Fruit fly (Drosophila melanogaster) whole organism, embryonic: ENCODE measurements around the gene CG5104.

ENCODE experiments used
- Adf1 ChIP-seq: fragments of 200-800 bp; sonication (Bioruptor generic); IDR thresholded peaks from 2 replicates; pipeline ENCODE4 v1.3.6; 2022; ENCODE audit warnings: missing biosample characterization, missing genetic modification characterization
- Atf6 ChIP-seq: fragments of 200-800 bp; sonication (Bioruptor generic); IDR thresholded peaks from 2 replicates; pipeline ENCODE4 v1.3.6; 2022; ENCODE audit warnings: missing biosample characterization, missing genetic modification characterization
- Awh ChIP-seq: fragments of 200-800 bp; sonication (Bioruptor generic); IDR thresholded peaks from 2 replicates; pipeline ENCODE4, ENCODE4 v1.3.6; 2022; ENCODE audit warnings: missing biosample characterization, missing genetic modification characterization
- Blimp-1 ChIP-seq: fragments of 200-800 bp; sonication (Bioruptor generic); optimal IDR thresholded peaks from 3 replicates; lab custom pipeline; 2018; ENCODE audit warnings: missing biosample characterization, missing genetic modification characterization, mild to moderate bottlenecking, moderate library complexity, missing genetic modification reagents
- CG11093 ChIP-seq: fragments of 200-800 bp; sonication (Bioruptor generic); IDR thresholded peaks from 3 replicates; pipeline ENCODE4 v1.3.6; 2022; ENCODE audit warnings: missing biosample characterization, missing genetic modification characterization
- CG11560 ChIP-seq: fragments of 200-800 bp; sonication (Bioruptor generic); IDR thresholded peaks from 3 replicates; pipeline ENCODE4 v1.3.6; 2022; ENCODE audit warnings: missing biosample characterization, missing genetic modification characterization
- CG12942 ChIP-seq: fragments of 200-800 bp; sonication (Bioruptor generic); optimal IDR thresholded peaks from 3 replicates; lab custom pipeline; 2016; ENCODE audit warnings: missing biosample characterization, missing genetic modification characterization
- CG14050 ChIP-seq: fragments of 200-800 bp; sonication (Bioruptor generic); IDR thresholded peaks from 3 replicates; pipeline ENCODE4 v1.3.6; 2022; ENCODE audit warnings: missing biosample characterization, missing genetic modification characterization
- CG15011 ChIP-seq: fragments of 200-800 bp; sonication (Bioruptor generic); optimal IDR thresholded peaks from 3 replicates; lab custom pipeline; 2018; ENCODE audit warnings: missing biosample characterization, mild to moderate bottlenecking, missing genetic modification characterization
- CG15479 ChIP-seq: fragments of 200-800 bp; sonication (Bioruptor generic); optimal IDR thresholded peaks from 3 replicates; lab custom pipeline; 2019; ENCODE audit warnings: missing biosample characterization, mild to moderate bottlenecking, missing genetic modification characterization, moderate library complexity
- CG1603 ChIP-seq: fragments of 200-800 bp; sonication (Bioruptor generic); optimal IDR thresholded peaks from 2 replicates; lab custom pipeline; 2019; ENCODE audit warnings: missing biosample characterization, mild to moderate bottlenecking, missing genetic modification characterization, moderate library complexity
- CG16813 ChIP-seq: fragments of 200-800 bp; sonication (Bioruptor generic); IDR thresholded peaks from 3 replicates; pipeline ENCODE4 v1.3.6; 2022; ENCODE audit warnings: missing biosample characterization, missing genetic modification characterization; ENCODE audit not compliant: partially characterized antibody
- CG17359 ChIP-seq: fragments of 200-800 bp; sonication (Bioruptor generic); optimal IDR thresholded peaks from 3 replicates; lab custom pipeline; 2018; ENCODE audit warnings: missing biosample characterization, mild to moderate bottlenecking, missing genetic modification characterization, moderate library complexity
- CG17385 ChIP-seq: fragments of 200-800 bp; sonication (Bioruptor generic); optimal IDR thresholded peaks from 3 replicates; lab custom pipeline; 2018; ENCODE audit warnings: missing biosample characterization, mild to moderate bottlenecking, missing genetic modification characterization
- CG18599 ChIP-seq: fragments of 200-800 bp; sonication (Bioruptor generic); optimal IDR thresholded peaks from 3 replicates; lab custom pipeline; 2017; ENCODE audit warnings: missing biosample characterization, missing genetic modification characterization, mild to moderate bottlenecking, moderate library complexity, missing genetic modification reagents
- CG2889 ChIP-seq: fragments of 200-800 bp; sonication (Bioruptor generic); IDR thresholded peaks from 3 replicates; pipeline ENCODE4 v1.3.6; 2022; ENCODE audit warnings: missing biosample characterization, missing genetic modification characterization
- CG5245 ChIP-seq: fragments of 200-800 bp; sonication (Bioruptor generic); optimal IDR thresholded peaks from 3 replicates; lab custom pipeline; 2016; ENCODE audit warnings: missing biosample characterization, missing genetic modification characterization
- CG6854 ChIP-seq: fragments of 200-800 bp; sonication (Bioruptor generic); optimal IDR thresholded peaks from 3 replicates; lab custom pipeline; 2017; ENCODE audit warnings: missing biosample characterization, mild to moderate bottlenecking, missing genetic modification characterization
- CG7556 ChIP-seq: fragments of 200-800 bp; sonication (Bioruptor generic); optimal IDR thresholded peaks from 2 replicates; lab custom pipeline; 2017; ENCODE audit warnings: missing biosample characterization, mild to moderate bottlenecking, missing genetic modification characterization
- CG7839 ChIP-seq: fragments of 200-800 bp; sonication (Bioruptor generic); optimal IDR thresholded peaks from 3 replicates; lab custom pipeline; 2018; ENCODE audit warnings: missing biosample characterization, mild to moderate bottlenecking, missing genetic modification characterization, moderate library complexity
- Ets97D ChIP-seq: fragments of 200-800 bp; sonication (Bioruptor generic); optimal IDR thresholded peaks from 3 replicates; lab custom pipeline; 2016; ENCODE audit warnings: missing biosample characterization, missing genetic modification characterization
- HLHmδ ChIP-seq: fragments of 200-800 bp; sonication (Bioruptor generic); optimal IDR thresholded peaks from 2 replicates; lab custom pipeline; 2018; ENCODE audit warnings: missing biosample characterization, mild to moderate bottlenecking, missing genetic modification characterization, moderate library complexity
- NK7.1 ChIP-seq: fragments of 200-800 bp; sonication (Bioruptor generic); optimal IDR thresholded peaks from 3 replicates; lab custom pipeline; 2016; ENCODE audit warnings: missing biosample characterization, missing genetic modification characterization
- Nf-YA ChIP-seq: fragments of 200-800 bp; sonication (Bioruptor generic); IDR thresholded peaks from 2 replicates; pipeline ENCODE4 v1.3.6; 2022; ENCODE audit warnings: missing biosample characterization, missing genetic modification characterization
- Nf-YC ChIP-seq: fragments of 200-800 bp; optimal IDR thresholded peaks from 3 replicates; lab custom pipeline; 2019; ENCODE audit warnings: missing biosample characterization, mild to moderate bottlenecking, missing genetic modification characterization, moderate library complexity
- Side ChIP-seq: fragments of 200-800 bp; sonication (Bioruptor generic); optimal IDR thresholded peaks from 2 replicates; lab custom pipeline; 2016; ENCODE audit warnings: missing biosample characterization, missing genetic modification characterization
- Sox100B ChIP-seq: fragments of 200-800 bp; sonication (Bioruptor generic); optimal IDR thresholded peaks from 3 replicates; lab custom pipeline; 2018; ENCODE audit warnings: missing biosample characterization, mild to moderate bottlenecking, missing genetic modification characterization
- Xrp1 ChIP-seq: fragments of 200-800 bp; sonication (Bioruptor generic); IDR thresholded peaks from 2 replicates; pipeline ENCODE4 v1.3.6; 2022; ENCODE audit warnings: missing biosample characterization, missing genetic modification characterization
- al ChIP-seq: fragments of 200-800 bp; sonication (Bioruptor generic); IDR thresholded peaks from 2 replicates; pipeline ENCODE4 v1.3.6; 2022; ENCODE audit warnings: missing biosample characterization, missing genetic modification characterization
- bbx ChIP-seq: fragments of 200-800 bp; sonication (Bioruptor generic); IDR thresholded peaks from 2 replicates; pipeline ENCODE4 v1.3.6; 2022; ENCODE audit warnings: missing biosample characterization, missing genetic modification characterization; ENCODE audit not compliant: partially characterized antibody
- cwo ChIP-seq: fragments of 200-800 bp; sonication (Bioruptor generic); optimal IDR thresholded peaks from 3 replicates; lab custom pipeline; 2017; ENCODE audit warnings: missing biosample characterization, missing genetic modification characterization, mild to moderate bottlenecking, moderate library complexity, missing genetic modification reagents
- dan ChIP-seq: fragments of 200-800 bp; sonication (Bioruptor generic); IDR thresholded peaks from 2 replicates; pipeline ENCODE4 v1.3.6; 2022; ENCODE audit warnings: missing biosample characterization, missing genetic modification characterization
- dpn ChIP-seq, 2 experiments: fragments of 200-800 bp; sonication (Bioruptor generic); optimal IDR thresholded peaks; 3 replicates each; lab custom pipeline; 2016; ENCODE audit warnings: missing biosample characterization in 2 of 2, missing genetic modification characterization in 2 of 2
- dysf ChIP-seq: fragments of 200-800 bp; sonication (Bioruptor generic); IDR thresholded peaks from 3 replicates; pipeline ENCODE4 v1.3.6; 2022; ENCODE audit warnings: missing biosample characterization, missing genetic modification characterization
- ewg ChIP-seq: fragments of 200-800 bp; sonication (Bioruptor generic); optimal IDR thresholded peaks from 3 replicates; lab custom pipeline; 2017; ENCODE audit warnings: mild to moderate bottlenecking, missing biosample characterization, missing genetic modification reagents, missing genetic modification characterization
- exex ChIP-seq: fragments of 200-800 bp; sonication (Bioruptor generic); optimal IDR thresholded peaks from 4 replicates; lab custom pipeline; 2018; ENCODE audit warnings: missing biosample characterization, mild to moderate bottlenecking, missing genetic modification characterization, moderate library complexity
- fd64A ChIP-seq: fragments of 200-800 bp; sonication (Bioruptor generic); optimal IDR thresholded peaks from 3 replicates; lab custom pipeline; 2018; ENCODE audit warnings: missing biosample characterization, mild to moderate bottlenecking, missing genetic modification characterization
- fd96Cb ChIP-seq: fragments of 200-800 bp; sonication (Bioruptor generic); optimal IDR thresholded peaks from 2 replicates; lab custom pipeline; 2018; ENCODE audit warnings: missing biosample characterization, mild to moderate bottlenecking, missing genetic modification characterization, moderate library complexity
- gem ChIP-seq: fragments of 200-800 bp; sonication (Bioruptor generic); optimal IDR thresholded peaks from 2 replicates; lab custom pipeline; 2019; ENCODE audit warnings: missing biosample characterization, mild to moderate bottlenecking, missing genetic modification characterization, moderate library complexity
- h ChIP-seq: fragments of >200 bp; optimal IDR thresholded peaks from 2 replicates; lab custom pipeline; 2017
- hkb ChIP-seq, 2 experiments: fragments of 200-800 bp in 1 of 2; fragments of >200 bp in 1 of 2; sonication (Bioruptor generic) in 1 of 2; IDR thresholded peaks in 1 of 2; optimal IDR thresholded peaks in 1 of 2; 2 replicates each; pipeline versions ENCODE4 v1.3.6 to Lab custom; 2017 to 2022; ENCODE audit warnings: missing biosample characterization in 1 of 2, missing genetic modification characterization in 1 of 2
- maf-S ChIP-seq: fragments of 200-800 bp; sonication (Bioruptor generic); optimal IDR thresholded peaks from 2 replicates; lab custom pipeline; 2016; ENCODE audit warnings: missing biosample characterization, missing genetic modification characterization
- p53 ChIP-seq: fragments of 200-800 bp; sonication (Bioruptor generic); optimal IDR thresholded peaks from 2 replicates; lab custom pipeline; 2016; ENCODE audit warnings: missing biosample characterization, missing genetic modification characterization
- pum ChIP-seq: fragments of 200-800 bp; sonication (Bioruptor generic); optimal IDR thresholded peaks from 2 replicates; lab custom pipeline; 2016; ENCODE audit warnings: missing biosample characterization, missing genetic modification characterization
- sob ChIP-seq: fragments of 200-800 bp; sonication (Bioruptor generic); IDR thresholded peaks from 2 replicates; pipeline ENCODE4 v1.3.6; 2022; ENCODE audit warnings: missing biosample characterization, missing genetic modification characterization
- ssp ChIP-seq: fragments of 200-800 bp; sonication (Bioruptor generic); IDR thresholded peaks from 2 replicates; pipeline ENCODE4 v1.3.6; 2022; ENCODE audit warnings: missing biosample characterization, missing genetic modification characterization
- unc-4 ChIP-seq: fragments of 200-800 bp; sonication (Bioruptor generic); IDR thresholded peaks from 2 replicates; pipeline ENCODE4 v1.3.6; 2022; ENCODE audit warnings: missing biosample characterization, missing genetic modification characterization; ENCODE audit not compliant: partially characterized antibody
- yki ChIP-seq: fragments of >200 bp; optimal IDR thresholded peaks from 3 replicates; lab custom pipeline; 2018
- zf30C ChIP-seq: fragments of 200-800 bp; sonication (Bioruptor generic); optimal IDR thresholded peaks from 3 replicates; lab custom pipeline; 2018; ENCODE audit warnings: missing biosample characterization, mild to moderate bottlenecking, missing genetic modification characterization

CG5104 gene

DNA sequence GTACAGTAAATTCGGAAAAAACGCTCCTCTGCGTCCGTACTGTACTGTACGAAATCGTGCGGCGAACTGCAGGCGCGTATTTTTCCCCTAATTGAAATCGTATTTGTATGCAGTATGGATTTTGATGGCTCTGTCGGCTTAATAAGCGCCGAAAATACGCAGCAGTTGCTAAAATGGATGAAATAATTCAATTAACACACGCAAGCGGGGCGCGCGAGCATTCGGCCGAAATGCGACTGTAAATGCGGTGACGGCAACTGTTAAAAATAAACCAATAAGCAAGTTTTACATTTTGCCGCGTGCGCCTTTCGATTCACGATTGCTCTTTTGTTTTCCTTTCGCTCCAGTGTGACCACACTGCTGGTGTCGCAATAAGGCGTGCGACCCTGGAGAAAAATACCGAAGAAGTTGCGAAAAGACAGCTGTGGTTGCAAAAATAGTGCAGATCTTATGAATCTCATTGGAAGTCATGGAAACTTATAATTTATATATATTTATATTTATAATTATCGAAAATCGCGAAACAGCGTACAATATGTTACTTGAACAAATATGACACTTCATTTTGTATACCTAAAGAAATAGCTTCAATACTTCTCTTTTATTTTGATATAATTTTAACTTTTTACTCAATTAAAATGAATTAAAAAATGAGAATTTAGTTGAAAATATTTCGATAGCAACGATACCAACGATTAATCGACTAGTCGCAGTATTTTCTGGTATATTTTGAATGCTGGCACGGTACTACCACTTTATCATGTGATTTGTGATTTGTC, 47.6 kb upstream of the CG5104 start, which contains the start of the genes CG32428 and CG5969 (continued):
- TF ChIP-seq gem (tag; lab: Kevin White, UChicago) (peak; percentile 80), CG16813 (GFP tag; lab: Robert Waterston, UW) (no peak), ssp (GFP tag; lab: Robert Waterston, UW) (no peak; the same call in 1 of the 2 replicates), dan (GFP tag; lab: Robert Waterston, UW) (no peak), p53 (no peak), yki (no peak), h (no peak), CG7556 (GFP tag; lab: Kevin White, UChicago) (peak; percentile 45), bbx (GFP tag; lab: Robert Waterston, UW) (no peak), HLHmδ (GFP tag; lab: Kevin White, UChicago) (peak; percentile 34), CG15011 (no peak), CG6854 (GFP tag; lab: Kevin White, UChicago) (peak; percentile 7), Blimp-1 (peak; percentile 26), Awh (GFP tag; lab: Robert Waterston, UW) (no peak), CG14050 (GFP tag; lab: Robert Waterston, UW) (peak; percentile 19; the same call in 1 of the 3 replicates), NK7.1 (GFP tag; lab: Kevin White, UChicago) (no peak), CG15479 (GFP tag; lab: Kevin White, UChicago) (peak; percentile 81), dpn (GFP tag; optimal IDR thresholded peaks at IDR 0.05; lab: Kevin White, UChicago) (peak; percentile 47 to 59), CG12942 (GFP tag; lab: Kevin White, UChicago) (peak; percentile 16), maf-S (no peak), Nf-YA (no peak), pum (GFP tag; lab: Kevin White, UChicago) (peak; percentile 12), zf30C (no peak), sob (peak; percentile 65), fd64A (GFP tag; lab: Kevin White, UChicago) (no peak), CG1603 (tag; lab: Kevin White, UChicago) (peak; percentile 38), CG2889 (GFP tag; lab: Robert Waterston, UW) (no peak; the same call in 2 of the 3 replicates), al (peak; percentile 69), CG7839 (tag; lab: Kevin White, UChicago) (peak; percentile 76), CG18599 (peak; percentile 77), exex (peak; percentile 8), Xrp1 (GFP tag; lab: Robert Waterston, UW) (peak; percentile 44; the same call in 1 of the 2 replicates), CG11560 (tag; lab: Robert Waterston, UW) (no peak), Nf-YC (peak; percentile 73), Atf6 (GFP tag; lab: Robert Waterston, UW) (peak; percentile 9; the same call in 1 of the 2 replicates), Ets97D (peak; percentile 39), CG11093 (no peak), fd96Cb (tag; lab: Kevin White, UChicago) (peak; percentile 51), ewg (peak; percentile 36), Adf1 (GFP tag; lab: Robert Waterston, UW) (no peak), dysf (peak; percentile 67), hkb (optimal IDR thresholded peaks at IDR 0.05; lab: Kevin White, UChicago) (no peak), hkb (GFP tag; IDR thresholded peaks at IDR 0.05; lab: Robert Waterston, UW) (peak; percentile 71), unc-4 (GFP tag; lab: Robert Waterston, UW) (no peak), CG5245 (GFP tag; lab: Kevin White, UChicago) (no peak), CG17359 (tag; lab: Kevin White, UChicago) (peak; percentile 43), CG17385 (peak; percentile 49), cwo (peak; percentile 56), Sox100B (peak; percentile 52), Side (GFP tag; lab: Kevin White, UChicago) (peak; percentile 6)
